Worm (Caenorhabditis elegans) whole organism, young adult: ENCODE measurements around the gene dhhc-8.

Experiments used
- F49E8.2 ChIP-seq: sonication (generic microtip); optimal IDR thresholded peaks from 3 replicates; lab custom pipeline; 2017; ENCODE audit warnings: missing genetic modification characterization, mild to moderate bottlenecking, missing compliant biosample characterization, antibody characterized with exemption, moderate library complexity; ENCODE audit not compliant: insufficient read depth
- lag-1 ChIP-seq: fragments of 200-800 bp; sonication (Bioruptor generic); IDR thresholded peaks from 2 replicates; pipeline ENCODE4 v1.3.6; 2022; ENCODE audit warnings: missing genetic modification reagents, missing genetic modification characterization, missing compliant biosample characterization

ce11 chrIII:13071432-13072259, 35.8 kb upstream of the dhhc-8 start:
- no peak for TF ChIP-seq lag-1 (GFP tag; lab: Robert Waterston, UW)
- TF ChIP-seq F49E8.2 (tag; lab: Kevin White, UChicago), result no peak
